Fruit fly (Drosophila melanogaster) whole organism, adult: ENCODE results near the gene CG12182.

Source experiments
- CG5204 ChIP-seq: fragments of 200-800 bp; sonication (Bioruptor generic); optimal IDR thresholded peaks from 2 replicates; lab custom pipeline; 2016; ENCODE audit warnings: missing biosample characterization, missing genetic modification characterization
- Clk ChIP-seq: fragments of 200-800 bp; sonication (Bioruptor generic); optimal IDR thresholded peaks from 2 replicates; lab custom pipeline; 2017; ENCODE audit warnings: missing biosample characterization, missing genetic modification characterization
- Hr96 ChIP-seq: fragments of 200-800 bp; sonication (Bioruptor generic); optimal IDR thresholded peaks from 2 replicates; lab custom pipeline; 2016; ENCODE audit warnings: missing biosample characterization, missing genetic modification characterization
- Mnt ChIP-seq: fragments of 200-800 bp; sonication (Bioruptor generic); optimal IDR thresholded peaks from 2 replicates; lab custom pipeline; 2016; ENCODE audit warnings: missing biosample characterization, mild to moderate bottlenecking, missing genetic modification characterization
- bab1 ChIP-seq: fragments of 200-800 bp; sonication (Bioruptor generic); optimal IDR thresholded peaks from 3 replicates; lab custom pipeline; 2019; ENCODE audit warnings: missing biosample characterization, mild to moderate bottlenecking, missing genetic modification characterization, moderate library complexity
- kay ChIP-seq: fragments of 200-800 bp; sonication (Bioruptor generic); peaks from one replicate; lab custom pipeline; 2016; ENCODE audit warnings: missing biosample characterization, missing genetic modification characterization, borderline replicate concordance
- pad ChIP-seq: fragments of 200-800 bp; sonication (Bioruptor generic); optimal IDR thresholded peaks from 3 replicates; lab custom pipeline; 2017; ENCODE audit warnings: missing biosample characterization, missing genetic modification characterization, mild to moderate bottlenecking, moderate library complexity, missing genetic modification reagents
- toe ChIP-seq: fragments of 200-800 bp; sonication (Bioruptor generic); optimal IDR thresholded peaks from 2 replicates; lab custom pipeline; 2016; ENCODE audit warnings: missing biosample characterization, missing genetic modification characterization

- TF ChIP-seq pad = no peak
- no peak for TF ChIP-seq Mnt
- no peak for TF ChIP-seq kay (GFP tag; lab: Kevin White, UChicago)
- TF ChIP-seq CG5204 (GFP tag; lab: Kevin White, UChicago) = no peak
- no peak for TF ChIP-seq Hr96 (GFP tag; lab: Kevin White, UChicago)
- no peak for TF ChIP-seq bab1 (GFP tag; lab: Kevin White, UChicago)
- no peak for TF ChIP-seq Clk (GFP tag; lab: Kevin White, UChicago)
- no peak for TF ChIP-seq toe
Observed at dm6 chr3L:2643324-2643723, 43.9 kb upstream of the CG12182 start, which contains the start of gene CG14949.
